Worm (Caenorhabditis elegans) whole organism, young adult: ENCODE results near the gene mtm-5.

Experiments used
- B0336.3 ChIP-seq: fragments of 200-800 bp; sonication (Bioruptor generic); IDR thresholded peaks from 2 replicates; pipeline ENCODE4 v1.3.6; 2022; ENCODE audit warnings: missing genetic modification characterization, missing compliant biosample characterization
- D2030.7 ChIP-seq: fragments of 200-800 bp; sonication (Bioruptor generic); IDR thresholded peaks from 2 replicates; pipeline ENCODE4 v1.3.6; 2022; ENCODE audit warnings: missing genetic modification reagents, missing genetic modification characterization, missing compliant biosample characterization
- F23B12.7 ChIP-seq: sonication (generic microtip); optimal IDR thresholded peaks from 2 replicates; lab custom pipeline; 2017; ENCODE audit warnings: missing genetic modification characterization, mild to moderate bottlenecking, missing compliant biosample characterization, antibody characterized with exemption, moderate library complexity; ENCODE audit not compliant: insufficient read depth
- F49E8.2 ChIP-seq: sonication (generic microtip); optimal IDR thresholded peaks from 3 replicates; lab custom pipeline; 2017; ENCODE audit warnings: missing genetic modification characterization, mild to moderate bottlenecking, missing compliant biosample characterization, antibody characterized with exemption, moderate library complexity; ENCODE audit not compliant: insufficient read depth
- F52B5.7 ChIP-seq: sonication (generic microtip); optimal IDR thresholded peaks from 2 replicates; lab custom pipeline; 2016; ENCODE audit warnings: mild to moderate bottlenecking, missing genetic modification characterization, missing compliant biosample characterization
- F55B11.4 ChIP-seq: sonication (generic microtip); optimal IDR thresholded peaks from 2 replicates; lab custom pipeline; 2016; ENCODE audit warnings: missing compliant biosample characterization, missing genetic modification characterization, borderline replicate concordance; ENCODE audit not compliant: insufficient read depth
- F57A8.1 ChIP-seq: fragments of 200-800 bp; sonication (Bioruptor generic); optimal IDR thresholded peaks from 2 replicates; lab custom pipeline; 2018; ENCODE audit warnings: mild to moderate bottlenecking, missing genetic modification characterization, moderate library complexity, missing compliant biosample characterization
- K12H6.12 ChIP-seq: fragments of 200-800 bp; sonication (Bioruptor generic); optimal IDR thresholded peaks from 2 replicates; lab custom pipeline; 2018; ENCODE audit warnings: mild to moderate bottlenecking, missing genetic modification characterization, missing compliant biosample characterization
- T07F8.4 ChIP-seq: sonication (generic microtip); optimal IDR thresholded peaks from 2 replicates; lab custom pipeline; 2016; ENCODE audit warnings: mild to moderate bottlenecking, missing genetic modification characterization, moderate library complexity, missing compliant biosample characterization
- Y56A3A.18 ChIP-seq: fragments of 200-800 bp; sonication (Bioruptor generic); IDR thresholded peaks from 2 replicates; pipeline ENCODE4 v1.3.6; 2022; ENCODE audit warnings: missing genetic modification reagents, missing genetic modification characterization, missing compliant biosample characterization
- ZK185.1 ChIP-seq: sonication (generic microtip); optimal IDR thresholded peaks from 2 replicates; lab custom pipeline; 2016; ENCODE audit warnings: mild to moderate bottlenecking, missing genetic modification characterization, missing compliant biosample characterization; ENCODE audit not compliant: poor library complexity, severe bottlenecking
- ama-1 ChIP-seq, 3 experiments: fragments of 150-350 bp in 1 of 3; sonication (generic microtip) in 2 of 3; optimal IDR thresholded peaks; 2 replicates each; lab custom pipeline; 2014 to 2018; ENCODE audit warnings: missing biosample characterization in 2 of 3, missing genetic modification characterization in 2 of 3, missing genetic modification reagents in 2 of 3
- atf-7 ChIP-seq: sonication (generic microtip); optimal IDR thresholded peaks from 2 replicates; lab custom pipeline; 2017; ENCODE audit warnings: mild to moderate bottlenecking, missing genetic modification characterization, missing compliant biosample characterization
- attf-5 ChIP-seq: fragments of 200-800 bp; sonication (Bioruptor generic); optimal IDR thresholded peaks from 2 replicates; lab custom pipeline; 2018; ENCODE audit warnings: mild to moderate bottlenecking, missing genetic modification characterization, missing compliant biosample characterization
- bed-2 ChIP-seq: fragments of 200-800 bp; sonication (Bioruptor generic); IDR thresholded peaks from 2 replicates; pipeline ENCODE4 v1.3.6; 2022; ENCODE audit warnings: missing genetic modification reagents, missing genetic modification characterization, missing compliant biosample characterization
- die-1 ChIP-seq: sonication (generic microtip); optimal IDR thresholded peaks from 2 replicates; lab custom pipeline; 2016; ENCODE audit warnings: missing genotype, mild to moderate bottlenecking, missing genetic modification characterization, missing compliant biosample characterization
- efl-1 ChIP-seq: fragments of 150-350 bp; optimal IDR thresholded peaks from 2 replicates; lab custom pipeline; 2014; ENCODE audit warnings: missing biosample characterization, missing genetic modification reagents, missing genetic modification characterization
- fkh-3 ChIP-seq: sonication (generic microtip); optimal IDR thresholded peaks from 2 replicates; lab custom pipeline; 2016; ENCODE audit warnings: mild to moderate bottlenecking, missing genetic modification characterization, missing compliant biosample characterization
- hlh-26 ChIP-seq: fragments of 200-800 bp; sonication (Bioruptor generic); conservative IDR thresholded peaks from 2 replicates; pipeline ENCODE4 v1.3.6; 2022; ENCODE audit warnings: missing genetic modification reagents, missing genetic modification characterization, missing compliant biosample characterization
- let-526 ChIP-seq: fragments of 200-800 bp; sonication (Bioruptor generic); IDR thresholded peaks from 2 replicates; pipeline ENCODE4 v1.3.6; 2022; ENCODE audit warnings: missing genetic modification reagents, missing genetic modification characterization, missing compliant biosample characterization
- let-607 ChIP-seq, 2 experiments: fragments of 200-800 bp in 1 of 2; sonication (Bioruptor generic) in 1 of 2; sonication (generic microtip) in 1 of 2; optimal IDR thresholded peaks; 2 replicates each; lab custom pipeline; 2016 to 2018; ENCODE audit warnings: mild to moderate bottlenecking in 2 of 2, missing compliant biosample characterization in 2 of 2, missing genetic modification characterization in 2 of 2, moderate library complexity in 2 of 2, missing genotype in 1 of 2
- lin-54 ChIP-seq: fragments of 200-800 bp; sonication (Bioruptor generic); optimal IDR thresholded peaks from 2 replicates; lab custom pipeline; 2018; ENCODE audit warnings: mild to moderate bottlenecking, missing genetic modification characterization, missing compliant biosample characterization
- mcd-1 ChIP-seq: fragments of 200-800 bp; sonication (Bioruptor generic); IDR thresholded peaks from 2 replicates; pipeline ENCODE4 v1.3.6; 2022; ENCODE audit warnings: missing genetic modification reagents, missing genetic modification characterization, missing compliant biosample characterization
- mel-28 ChIP-seq: sonication (generic microtip); optimal IDR thresholded peaks from 2 replicates; lab custom pipeline; 2016; ENCODE audit warnings: borderline replicate concordance, mild to moderate bottlenecking, missing genetic modification characterization, missing compliant biosample characterization
- nfya-1 ChIP-seq: sonication (generic microtip); optimal IDR thresholded peaks from 2 replicates; lab custom pipeline; 2017; ENCODE audit warnings: antibody characterized with exemption, missing compliant biosample characterization, missing genetic modification characterization, borderline replicate concordance; ENCODE audit not compliant: insufficient read depth
- nhr-120 ChIP-seq: fragments of 200-800 bp; sonication (Bioruptor generic); IDR thresholded peaks from 2 replicates; pipeline ENCODE4 v1.3.6; 2022; ENCODE audit warnings: missing genetic modification characterization, missing compliant biosample characterization
- nhr-80 ChIP-seq: sonication (generic microtip); optimal IDR thresholded peaks from 2 replicates; lab custom pipeline; 2016; ENCODE audit warnings: missing genetic modification characterization, missing compliant biosample characterization
- rcor-1 ChIP-seq: fragments of 200-800 bp; sonication (Bioruptor generic); IDR thresholded peaks from 2 replicates; pipeline ENCODE4 v1.3.6; 2022; ENCODE audit warnings: missing genetic modification reagents, missing genetic modification characterization, missing compliant biosample characterization
- sdz-38 ChIP-seq: sonication (generic microtip); optimal IDR thresholded peaks from 2 replicates; lab custom pipeline; 2016; ENCODE audit warnings: missing genotype, missing genetic modification characterization, missing compliant biosample characterization
- snpc-1.1 ChIP-seq: sonication (generic microtip); optimal IDR thresholded peaks from 2 replicates; lab custom pipeline; 2017; ENCODE audit warnings: missing genetic modification characterization, mild to moderate bottlenecking, missing compliant biosample characterization, antibody characterized with exemption, moderate library complexity, missing genotype, missing genetic modification reagents; ENCODE audit not compliant: insufficient read depth
- snpc-3.4 ChIP-seq: sonication (generic microtip); optimal IDR thresholded peaks from 2 replicates; lab custom pipeline; 2017; ENCODE audit warnings: missing genetic modification characterization, mild to moderate bottlenecking, missing compliant biosample characterization, antibody characterized with exemption, moderate library complexity, missing genotype, missing genetic modification reagents
- somi-1 ChIP-seq: fragments of 200-800 bp; sonication (Bioruptor generic); optimal IDR thresholded peaks from 2 replicates; lab custom pipeline; 2018; ENCODE audit warnings: mild to moderate bottlenecking, missing genetic modification characterization, missing compliant biosample characterization
- tbx-9 ChIP-seq: sonication (generic microtip); optimal IDR thresholded peaks from 2 replicates; lab custom pipeline; 2016; ENCODE audit warnings: borderline replicate concordance, missing genetic modification characterization, inconsistent platforms, missing compliant biosample characterization
- unc-62 ChIP-seq: fragments of 150-350 bp; optimal IDR thresholded peaks from 2 replicates; lab custom pipeline; 2014; ENCODE audit warnings: missing biosample characterization, missing genetic modification reagents, missing genetic modification characterization
- ztf-6 ChIP-seq: fragments of 200-800 bp; sonication (Bioruptor generic); IDR thresholded peaks from 2 replicates; pipeline ENCODE4 v1.3.6; 2022; ENCODE audit warnings: missing genetic modification reagents, missing genetic modification characterization, missing compliant biosample characterization

Gene mtm-5

DNA sequence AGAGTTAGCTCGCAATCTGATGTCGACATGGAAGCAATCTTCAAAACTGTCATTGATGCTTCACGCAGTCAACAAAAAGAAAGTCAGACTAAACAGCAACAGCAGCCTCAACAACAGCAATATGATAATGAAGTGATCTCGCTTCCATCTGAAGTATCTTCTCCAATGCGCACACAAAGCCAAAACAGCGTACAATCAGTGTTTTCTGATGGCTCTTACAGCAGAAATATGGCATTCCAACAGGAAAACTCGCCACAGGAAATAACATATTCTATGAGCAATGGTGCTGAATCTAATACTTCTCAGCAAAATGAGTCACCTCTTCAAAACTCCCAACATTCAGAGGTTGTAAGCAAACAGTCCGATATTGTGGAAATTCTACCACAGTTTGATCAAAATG is 40.3 kb downstream of the mtm-5 start:
- TF ChIP-seq die-1 (tag; lab: Kevin White, UChicago) (no peak), F55B11.4 (tag; lab: Kevin White, UChicago) (no peak), hlh-26 (no peak), lin-54 (GFP tag; lab: Kevin White, UChicago) (no peak), let-607 (tag; optimal IDR thresholded peaks at IDR 0.05; lab: Kevin White, UChicago) (no peak), attf-5 (GFP tag; lab: Kevin White, UChicago) (no peak), F52B5.7 (tag; lab: Kevin White, UChicago) (no peak), F57A8.1 (no peak), sdz-38 (tag; lab: Kevin White, UChicago) (no peak), snpc-3.4 (tag; lab: Kevin White, UChicago) (no peak), ztf-6 (GFP tag; lab: Robert Waterston, UW) (no peak), somi-1 (GFP tag; lab: Kevin White, UChicago) (no peak), B0336.3 (no peak), efl-1 (GFP tag; lab: Kevin White, UChicago) (no peak), mel-28 (tag; lab: Kevin White, UChicago) (no peak), Y56A3A.18 (GFP tag; lab: Robert Waterston, UW) (no peak), fkh-3 (tag; lab: Kevin White, UChicago) (no peak), ZK185.1 (tag; lab: Kevin White, UChicago) (no peak), nfya-1 (tag; lab: Kevin White, UChicago) (no peak), mcd-1 (GFP tag; lab: Robert Waterston, UW) (no peak)

DNA sequence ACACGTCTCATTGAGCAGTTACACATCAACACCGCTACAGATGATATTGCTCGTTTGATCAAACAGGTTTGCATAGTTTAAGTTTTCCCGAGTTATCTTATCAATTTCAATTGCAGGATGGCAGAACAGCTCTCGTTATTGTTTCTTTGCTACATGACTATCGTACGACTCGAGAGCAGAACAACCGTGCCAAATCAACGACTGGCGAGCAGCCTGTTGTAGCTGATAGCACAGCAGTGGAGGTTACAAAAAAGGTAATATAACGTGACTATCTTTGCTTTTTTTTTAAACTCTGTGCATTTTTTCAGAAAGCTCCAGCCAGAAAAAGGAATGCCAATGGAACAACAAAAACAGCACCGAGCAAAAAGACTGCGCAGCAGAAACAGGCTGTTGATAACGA is 40.8 kb downstream of the mtm-5 start:
- TF ChIP-seq nhr-80 (tag; lab: Kevin White, UChicago) (peak; percentile 41), tbx-9 (tag; lab: Kevin White, UChicago) (no peak)

- no peak for TF ChIP-seq rcor-1 (GFP tag; lab: Robert Waterston, UW)
- TF ChIP-seq K12H6.12 (tag; lab: Kevin White, UChicago) = peak; percentile 34
- TF ChIP-seq, all 124 proteins: peak for 1
Observed at ce11 chrX:5201860-5202259, 41.3 kb downstream of the mtm-5 start.

ce11 chrX:5199825-5200373 is 43.3 kb downstream of the mtm-5 start:
- TF ChIP-seq let-526 (GFP tag; lab: Robert Waterston, UW) (no peak), F49E8.2 (tag; lab: Kevin White, UChicago) (no peak), T07F8.4 (tag; lab: Kevin White, UChicago) (no peak), bed-2 (no peak), unc-62 (GFP tag; lab: Kevin White, UChicago) (no peak), F23B12.7 (tag; lab: Kevin White, UChicago) (no peak), die-1 (tag; lab: Kevin White, UChicago) (no peak), snpc-1.1 (tag; lab: Kevin White, UChicago) (no peak), ama-1 (optimal IDR thresholded peaks at IDR 0.05; lab: Kevin White, UChicago) (no peak), ama-1 (GFP tag; optimal IDR thresholded peaks at IDR 0.05; lab: Kevin White, UChicago) (no peak), nhr-120 (GFP tag; lab: Robert Waterston, UW) (no peak), atf-7 (tag; lab: Kevin White, UChicago) (no peak), D2030.7 (GFP tag; lab: Robert Waterston, UW) (no peak)
- TF ChIP-seq, all 124 proteins: peak for 0
